Worm (Caenorhabditis elegans) whole organism, early embryonic: Measurements from ENCODE around the gene gcst-1.

Experiments
- B0310.2 ChIP-seq: sonication (generic microtip); optimal IDR thresholded peaks from 2 replicates; lab custom pipeline; 2016; ENCODE audit warnings: mild to moderate bottlenecking, missing genetic modification characterization, missing compliant biosample characterization
- F13C5.2 ChIP-seq: sonication (generic microtip); optimal IDR thresholded peaks from 2 replicates; lab custom pipeline; 2017; ENCODE audit warnings: mild to moderate bottlenecking, missing genetic modification characterization, inconsistent platforms, missing compliant biosample characterization
- aly-1 ChIP-seq: sonication (generic microtip); optimal IDR thresholded peaks from 2 replicates; lab custom pipeline; 2016; ENCODE audit warnings: missing genetic modification characterization, missing compliant biosample characterization
- ama-1 ChIP-seq: fragments of 150-350 bp; optimal IDR thresholded peaks from 2 replicates; lab custom pipeline; 2014
- ceh-13 ChIP-seq: fragments of 200-800 bp; sonication (Bioruptor generic); optimal IDR thresholded peaks from 2 replicates; lab custom pipeline; 2018; ENCODE audit warnings: mild to moderate bottlenecking, missing genetic modification characterization, missing compliant biosample characterization
- ceh-36 ChIP-seq: sonication (generic microtip); optimal IDR thresholded peaks from 2 replicates; lab custom pipeline; 2016; ENCODE audit warnings: missing genetic modification characterization, inconsistent platforms, missing compliant biosample characterization
- ets-7 ChIP-seq: sonication (generic microtip); optimal IDR thresholded peaks from 2 replicates; lab custom pipeline; 2016; ENCODE audit warnings: missing genotype, missing genetic modification characterization, missing compliant biosample characterization
- flt-1 ChIP-seq: fragments of 200-800 bp; sonication (Bioruptor generic); IDR thresholded peaks from 2 replicates; pipeline ENCODE4 v1.3.6; 2022; ENCODE audit warnings: missing genetic modification characterization, missing compliant biosample characterization
- hmbx-1 ChIP-seq: sonication (generic microtip); optimal IDR thresholded peaks from 2 replicates; lab custom pipeline; 2016; ENCODE audit warnings: mild to moderate bottlenecking, missing genetic modification characterization, missing compliant biosample characterization
- hmg-4 ChIP-seq: fragments of 200-800 bp; sonication (Bioruptor generic); optimal IDR thresholded peaks from 2 replicates; lab custom pipeline; 2018; ENCODE audit warnings: mild to moderate bottlenecking, missing genetic modification characterization, missing compliant biosample characterization
- hnd-1 ChIP-seq: sonication (generic microtip); optimal IDR thresholded peaks from 2 replicates; lab custom pipeline; 2016; ENCODE audit warnings: missing genetic modification characterization, missing compliant biosample characterization
- pes-1 ChIP-seq: fragments of 200-800 bp; sonication (Bioruptor generic); IDR thresholded peaks from 2 replicates; pipeline ENCODE4 v1.3.6; 2022; ENCODE audit warnings: missing genetic modification reagents, missing genetic modification characterization, missing compliant biosample characterization
- scrt-1 ChIP-seq: fragments of 200-800 bp; sonication (Bioruptor generic); IDR thresholded peaks from 2 replicates; pipeline ENCODE4 v1.3.6; 2022; ENCODE audit warnings: missing genetic modification characterization, missing compliant biosample characterization
- sea-1 ChIP-seq: fragments of 200-800 bp; sonication (Bioruptor generic); conservative IDR thresholded peaks from 2 replicates; pipeline ENCODE4 v1.3.6; 2022; ENCODE audit warnings: missing genetic modification characterization, missing compliant biosample characterization
- tbx-11 ChIP-seq: fragments of 200-800 bp; sonication (Bioruptor generic); IDR thresholded peaks from 2 replicates; pipeline ENCODE4 v1.3.6; 2022; ENCODE audit warnings: missing genetic modification characterization, missing compliant biosample characterization
- tbx-37 ChIP-seq: fragments of 200-800 bp; sonication (Bioruptor generic); conservative IDR thresholded peaks from 2 replicates; pipeline ENCODE4 v1.3.6; 2022; ENCODE audit warnings: missing genetic modification reagents, missing genetic modification characterization, missing compliant biosample characterization
- tra-4 ChIP-seq: sonication (generic microtip); optimal IDR thresholded peaks from 2 replicates; lab custom pipeline; 2017; ENCODE audit warnings: missing genetic modification characterization, missing compliant biosample characterization

Gene gcst-1

ce11 chrV:5717237-5717935 lies 4.7 kb downstream of the gcst-1 start, which contains the start of gene rga-3:
rga-3 (plus strand) TSS chrV:5717885.
- TF ChIP-seq ama-1 (lab: Kevin White, UChicago) (no peak), ceh-36 (no peak), tbx-37 (GFP tag; lab: Robert Waterston, UW) (no peak), hnd-1 (no peak), tra-4 (tag; lab: Kevin White, UChicago) (no peak), pes-1 (GFP tag; lab: Robert Waterston, UW) (no peak), B0310.2 (tag; lab: Kevin White, UChicago) (no peak), hmg-4 (GFP tag; lab: Kevin White, UChicago) (no peak), ets-7 (tag; lab: Kevin White, UChicago) (no peak), tbx-11 (GFP tag; lab: Robert Waterston, UW) (no peak), flt-1 (GFP tag; lab: Robert Waterston, UW) (no peak), ceh-13 (no peak), scrt-1 (GFP tag; lab: Robert Waterston, UW) (no peak), aly-1 (tag; lab: Kevin White, UChicago) (no peak), hmbx-1 (tag; lab: Kevin White, UChicago) (no peak), F13C5.2 (no peak), sea-1 (no peak)

ce11 chrV:5722093-5722492 lies 9.4 kb downstream of the gcst-1 start:
- no peak for TF ChIP-seq tbx-11 (GFP tag; lab: Robert Waterston, UW)
- TF ChIP-seq ceh-13: no peak
- no peak for TF ChIP-seq tra-4 (tag; lab: Kevin White, UChicago)
- TF ChIP-seq sea-1: no peak
- TF ChIP-seq F13C5.2: no peak
- no peak for TF ChIP-seq hnd-1
- TF ChIP-seq hmg-4 (GFP tag; lab: Kevin White, UChicago): no peak
- TF ChIP-seq ama-1 (lab: Kevin White, UChicago): no peak
- no peak for TF ChIP-seq ceh-36
- TF ChIP-seq ets-7 (tag; lab: Kevin White, UChicago): no peak
- no peak for TF ChIP-seq pes-1 (GFP tag; lab: Robert Waterston, UW)
- no peak for TF ChIP-seq flt-1 (GFP tag; lab: Robert Waterston, UW)
- TF ChIP-seq aly-1 (tag; lab: Kevin White, UChicago): no peak
- no peak for TF ChIP-seq hmbx-1 (tag; lab: Kevin White, UChicago)
- TF ChIP-seq tbx-37 (GFP tag; lab: Robert Waterston, UW): no peak
- TF ChIP-seq scrt-1 (GFP tag; lab: Robert Waterston, UW): no peak
- TF ChIP-seq B0310.2 (tag; lab: Kevin White, UChicago): no peak

ce11 chrV:5724395-5724794 lies 11.7 kb downstream of the gcst-1 start:
- no peak for TF ChIP-seq tra-4 (tag; lab: Kevin White, UChicago)
- TF ChIP-seq F13C5.2: no peak
- TF ChIP-seq ama-1 (lab: Kevin White, UChicago): no peak
- no peak for TF ChIP-seq ets-7 (tag; lab: Kevin White, UChicago)
- TF ChIP-seq sea-1: no peak
- TF ChIP-seq hmbx-1 (tag; lab: Kevin White, UChicago): no peak
- TF ChIP-seq scrt-1 (GFP tag; lab: Robert Waterston, UW): no peak
- no peak for TF ChIP-seq B0310.2 (tag; lab: Kevin White, UChicago)

ce11 chrV:5726463-5726862 lies 13.7 kb downstream of the gcst-1 start, which contains the start of gene K09H11.4:
K09H11.4 (minus strand) TSS chrV:5726563.
- TF ChIP-seq flt-1 (GFP tag; lab: Robert Waterston, UW) (no peak), B0310.2 (tag; lab: Kevin White, UChicago) (no peak), scrt-1 (GFP tag; lab: Robert Waterston, UW) (no peak), F13C5.2 (no peak), pes-1 (GFP tag; lab: Robert Waterston, UW) (no peak), ets-7 (tag; lab: Kevin White, UChicago) (no peak), hmbx-1 (tag; lab: Kevin White, UChicago) (no peak), aly-1 (tag; lab: Kevin White, UChicago) (no peak), hnd-1 (no peak)

ce11 chrV:5730783-5731182 lies 18.1 kb downstream of the gcst-1 start, which contains the start of gene K09H11.15:
K09H11.15 (minus strand) TSS chrV:5730883.
- no peak for TF ChIP-seq ceh-13
- no peak for TF ChIP-seq F13C5.2
- no peak for TF ChIP-seq hmbx-1 (tag; lab: Kevin White, UChicago)
- no peak for TF ChIP-seq tbx-11 (GFP tag; lab: Robert Waterston, UW)
- TF ChIP-seq aly-1 (tag; lab: Kevin White, UChicago): no peak
- no peak for TF ChIP-seq ets-7 (tag; lab: Kevin White, UChicago)
- no peak for TF ChIP-seq pes-1 (GFP tag; lab: Robert Waterston, UW)
- no peak for TF ChIP-seq tbx-37 (GFP tag; lab: Robert Waterston, UW)
- TF ChIP-seq scrt-1 (GFP tag; lab: Robert Waterston, UW): no peak
- TF ChIP-seq ceh-36: no peak
- no peak for TF ChIP-seq tra-4 (tag; lab: Kevin White, UChicago)
- TF ChIP-seq ama-1 (lab: Kevin White, UChicago): no peak
- TF ChIP-seq sea-1: no peak
- TF ChIP-seq hnd-1: no peak
- TF ChIP-seq flt-1 (GFP tag; lab: Robert Waterston, UW): no peak

ce11 chrV:5736068-5736467 lies 23.3 kb downstream of the gcst-1 start, which contains the start of gene K09H11.6:
K09H11.6 (minus strand) TSS chrV:5736168.
- no peak for TF ChIP-seq hmg-4 (GFP tag; lab: Kevin White, UChicago)
- TF ChIP-seq sea-1: no peak
- no peak for TF ChIP-seq scrt-1 (GFP tag; lab: Robert Waterston, UW)
- no peak for TF ChIP-seq pes-1 (GFP tag; lab: Robert Waterston, UW)
- TF ChIP-seq tbx-11 (GFP tag; lab: Robert Waterston, UW): no peak
- TF ChIP-seq ceh-36: no peak
- TF ChIP-seq ceh-13: no peak
- no peak for TF ChIP-seq hmbx-1 (tag; lab: Kevin White, UChicago)
- TF ChIP-seq flt-1 (GFP tag; lab: Robert Waterston, UW): no peak
- no peak for TF ChIP-seq ama-1 (lab: Kevin White, UChicago)
- no peak for TF ChIP-seq tra-4 (tag; lab: Kevin White, UChicago)
- no peak for TF ChIP-seq B0310.2 (tag; lab: Kevin White, UChicago)
- TF ChIP-seq tbx-37 (GFP tag; lab: Robert Waterston, UW): no peak
- TF ChIP-seq ets-7 (tag; lab: Kevin White, UChicago): no peak
- no peak for TF ChIP-seq hnd-1
- no peak for TF ChIP-seq aly-1 (tag; lab: Kevin White, UChicago)
- TF ChIP-seq F13C5.2: no peak
